Worm (Caenorhabditis elegans) whole organism, early embryonic: ENCODE results near the gene R186.8.

ENCODE experiments used
- B0310.2 ChIP-seq: sonication (generic microtip); optimal IDR thresholded peaks from 2 replicates; lab custom pipeline; 2016; ENCODE audit warnings: mild to moderate bottlenecking, missing genetic modification characterization, missing compliant biosample characterization
- F13C5.2 ChIP-seq: sonication (generic microtip); optimal IDR thresholded peaks from 2 replicates; lab custom pipeline; 2017; ENCODE audit warnings: mild to moderate bottlenecking, missing genetic modification characterization, inconsistent platforms, missing compliant biosample characterization
- aly-1 ChIP-seq: sonication (generic microtip); optimal IDR thresholded peaks from 2 replicates; lab custom pipeline; 2016; ENCODE audit warnings: missing genetic modification characterization, missing compliant biosample characterization
- ama-1 ChIP-seq: fragments of 150-350 bp; optimal IDR thresholded peaks from 2 replicates; lab custom pipeline; 2014
- ceh-13 ChIP-seq: fragments of 200-800 bp; sonication (Bioruptor generic); optimal IDR thresholded peaks from 2 replicates; lab custom pipeline; 2018; ENCODE audit warnings: mild to moderate bottlenecking, missing genetic modification characterization, missing compliant biosample characterization
- ceh-36 ChIP-seq: sonication (generic microtip); optimal IDR thresholded peaks from 2 replicates; lab custom pipeline; 2016; ENCODE audit warnings: missing genetic modification characterization, inconsistent platforms, missing compliant biosample characterization
- ets-7 ChIP-seq: sonication (generic microtip); optimal IDR thresholded peaks from 2 replicates; lab custom pipeline; 2016; ENCODE audit warnings: missing genotype, missing genetic modification characterization, missing compliant biosample characterization
- flt-1 ChIP-seq: fragments of 200-800 bp; sonication (Bioruptor generic); IDR thresholded peaks from 2 replicates; pipeline ENCODE4 v1.3.6; 2022; ENCODE audit warnings: missing genetic modification characterization, missing compliant biosample characterization
- hmbx-1 ChIP-seq: sonication (generic microtip); optimal IDR thresholded peaks from 2 replicates; lab custom pipeline; 2016; ENCODE audit warnings: mild to moderate bottlenecking, missing genetic modification characterization, missing compliant biosample characterization
- hmg-4 ChIP-seq: fragments of 200-800 bp; sonication (Bioruptor generic); optimal IDR thresholded peaks from 2 replicates; lab custom pipeline; 2018; ENCODE audit warnings: mild to moderate bottlenecking, missing genetic modification characterization, missing compliant biosample characterization
- hnd-1 ChIP-seq: sonication (generic microtip); optimal IDR thresholded peaks from 2 replicates; lab custom pipeline; 2016; ENCODE audit warnings: missing genetic modification characterization, missing compliant biosample characterization
- pes-1 ChIP-seq: fragments of 200-800 bp; sonication (Bioruptor generic); IDR thresholded peaks from 2 replicates; pipeline ENCODE4 v1.3.6; 2022; ENCODE audit warnings: missing genetic modification reagents, missing genetic modification characterization, missing compliant biosample characterization
- scrt-1 ChIP-seq: fragments of 200-800 bp; sonication (Bioruptor generic); IDR thresholded peaks from 2 replicates; pipeline ENCODE4 v1.3.6; 2022; ENCODE audit warnings: missing genetic modification characterization, missing compliant biosample characterization
- sea-1 ChIP-seq: fragments of 200-800 bp; sonication (Bioruptor generic); conservative IDR thresholded peaks from 2 replicates; pipeline ENCODE4 v1.3.6; 2022; ENCODE audit warnings: missing genetic modification characterization, missing compliant biosample characterization
- tbx-11 ChIP-seq: fragments of 200-800 bp; sonication (Bioruptor generic); IDR thresholded peaks from 2 replicates; pipeline ENCODE4 v1.3.6; 2022; ENCODE audit warnings: missing genetic modification characterization, missing compliant biosample characterization
- tbx-37 ChIP-seq: fragments of 200-800 bp; sonication (Bioruptor generic); conservative IDR thresholded peaks from 2 replicates; pipeline ENCODE4 v1.3.6; 2022; ENCODE audit warnings: missing genetic modification reagents, missing genetic modification characterization, missing compliant biosample characterization
- tra-4 ChIP-seq: sonication (generic microtip); optimal IDR thresholded peaks from 2 replicates; lab custom pipeline; 2017; ENCODE audit warnings: missing genetic modification characterization, missing compliant biosample characterization

The R186.8 gene

ce11 chrV:13006754-13007153 is 39.0 kb upstream of the R186.8 start:
- TF ChIP-seq hnd-1 (tag; lab: Kevin White, UChicago) (no peak), ceh-36 (tag; lab: Kevin White, UChicago) (no peak), B0310.2 (tag; lab: Kevin White, UChicago) (no peak), ceh-13 (GFP tag; lab: Kevin White, UChicago) (no peak), flt-1 (GFP tag; lab: Robert Waterston, UW) (no peak), ets-7 (no peak), aly-1 (tag; lab: Kevin White, UChicago) (no peak), pes-1 (GFP tag; lab: Robert Waterston, UW) (no peak), sea-1 (GFP tag; lab: Robert Waterston, UW) (no peak), tra-4 (no peak), ama-1 (no peak), scrt-1 (no peak), F13C5.2 (no peak), tbx-11 (GFP tag; lab: Robert Waterston, UW) (no peak), hmg-4 (GFP tag; lab: Kevin White, UChicago) (no peak), tbx-37 (no peak), hmbx-1 (tag; lab: Kevin White, UChicago) (no peak)

DNA sequence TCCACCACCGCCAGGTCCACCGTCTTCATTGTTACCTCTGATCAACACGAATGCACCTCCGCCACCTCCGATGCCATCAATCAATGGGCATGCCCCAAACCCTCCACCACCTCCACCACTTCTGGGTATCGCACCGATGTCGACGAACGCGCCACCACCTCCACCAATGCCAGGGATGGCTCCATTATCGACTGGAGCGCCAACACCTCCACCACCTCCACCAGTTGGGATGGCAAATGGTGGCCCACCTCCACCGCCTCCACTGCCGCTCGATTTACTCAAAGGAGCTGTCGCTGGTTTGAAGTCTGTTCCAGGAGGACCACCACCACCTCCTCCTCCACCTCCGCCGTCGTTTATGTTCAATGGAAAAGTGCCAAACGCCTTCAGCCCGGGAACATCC is 36.6 kb upstream of the R186.8 start:
- no peak for TF ChIP-seq hmg-4 (GFP tag; lab: Kevin White, UChicago)
- no peak for TF ChIP-seq F13C5.2
- TF ChIP-seq aly-1 (tag; lab: Kevin White, UChicago): no peak
- TF ChIP-seq ceh-13 (GFP tag; lab: Kevin White, UChicago): no peak
- TF ChIP-seq hmbx-1 (tag; lab: Kevin White, UChicago): no peak
- no peak for TF ChIP-seq ama-1

DNA sequence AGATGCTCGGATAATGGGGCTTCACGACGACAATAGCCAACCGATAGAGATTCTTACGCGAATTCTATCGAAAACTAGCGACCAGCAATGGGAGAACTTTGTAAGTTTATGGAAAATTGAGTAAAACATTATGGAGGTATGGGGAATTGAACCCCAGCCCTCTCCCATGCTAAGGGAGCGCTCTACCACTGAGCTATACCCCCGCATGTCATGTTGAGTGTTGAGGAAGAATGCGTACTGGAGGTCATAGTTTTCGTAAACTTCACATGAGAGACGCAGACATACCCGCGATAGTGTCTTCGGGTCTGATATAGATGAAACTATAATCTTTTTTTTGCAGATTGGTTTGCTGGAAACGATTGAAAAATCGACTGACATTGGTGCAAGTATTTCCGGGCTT is 35.6 kb upstream of the R186.8 start:
- TF ChIP-seq hmg-4 (GFP tag; lab: Kevin White, UChicago) (peak; percentile 88), tbx-11 (GFP tag; lab: Robert Waterston, UW) (peak; percentile 88), ceh-36 (tag; lab: Kevin White, UChicago) (peak; percentile 84), ets-7 (peak; percentile 86), sea-1 (GFP tag; lab: Robert Waterston, UW) (peak; percentile 89), ama-1 (no peak), hnd-1 (tag; lab: Kevin White, UChicago) (peak; percentile 82), F13C5.2 (peak; percentile 70), scrt-1 (peak; percentile 91), flt-1 (GFP tag; lab: Robert Waterston, UW) (peak; percentile 89), B0310.2 (tag; lab: Kevin White, UChicago) (peak; percentile 86), ceh-13 (GFP tag; lab: Kevin White, UChicago) (peak; percentile 76), hmbx-1 (tag; lab: Kevin White, UChicago) (peak; percentile 68), pes-1 (GFP tag; lab: Robert Waterston, UW) (peak; percentile 92), aly-1 (tag; lab: Kevin White, UChicago) (peak; percentile 88), tra-4 (peak; percentile 8), tbx-37 (peak; percentile 83)

ce11 chrV:13002070-13002469 is 34.3 kb upstream of the R186.8 start, which contains the start of gene inft-2:
Gene inft-2, plus strand, starts transcription at chrV:13002317.
- no peak for TF ChIP-seq aly-1 (tag; lab: Kevin White, UChicago)
- no peak for TF ChIP-seq sea-1 (GFP tag; lab: Robert Waterston, UW)
- TF ChIP-seq ceh-36 (tag; lab: Kevin White, UChicago): no peak
- no peak for TF ChIP-seq F13C5.2

ce11 chrV:13000068-13000467 is 32.3 kb upstream of the R186.8 start:
- TF ChIP-seq tra-4: no peak
- no peak for TF ChIP-seq hmg-4 (GFP tag; lab: Kevin White, UChicago)
- no peak for TF ChIP-seq aly-1 (tag; lab: Kevin White, UChicago)
- TF ChIP-seq scrt-1: no peak
- TF ChIP-seq ama-1: no peak
- no peak for TF ChIP-seq ceh-13 (GFP tag; lab: Kevin White, UChicago)
- no peak for TF ChIP-seq ets-7
- no peak for TF ChIP-seq F13C5.2
- TF ChIP-seq B0310.2 (tag; lab: Kevin White, UChicago): no peak
- TF ChIP-seq sea-1 (GFP tag; lab: Robert Waterston, UW): no peak
- TF ChIP-seq flt-1 (GFP tag; lab: Robert Waterston, UW): no peak
- no peak for TF ChIP-seq pes-1 (GFP tag; lab: Robert Waterston, UW)
- no peak for TF ChIP-seq tbx-11 (GFP tag; lab: Robert Waterston, UW)
- no peak for TF ChIP-seq hnd-1 (tag; lab: Kevin White, UChicago)
- TF ChIP-seq ceh-36 (tag; lab: Kevin White, UChicago): no peak

- TF ChIP-seq hmbx-1 (tag; lab: Kevin White, UChicago): no peak
- TF ChIP-seq tbx-11 (GFP tag; lab: Robert Waterston, UW): no peak
- TF ChIP-seq hnd-1 (tag; lab: Kevin White, UChicago): no peak
- TF ChIP-seq sea-1 (GFP tag; lab: Robert Waterston, UW): no peak
- no peak for TF ChIP-seq ceh-13 (GFP tag; lab: Kevin White, UChicago)
- TF ChIP-seq pes-1 (GFP tag; lab: Robert Waterston, UW): no peak
- no peak for TF ChIP-seq B0310.2 (tag; lab: Kevin White, UChicago)
Measured at ce11 chrV:12999559-12999958, 31.8 kb upstream of the R186.8 start, which contains the start of gene far-4. Gene far-4, minus strand, starts transcription at chrV:12999659.

DNA sequence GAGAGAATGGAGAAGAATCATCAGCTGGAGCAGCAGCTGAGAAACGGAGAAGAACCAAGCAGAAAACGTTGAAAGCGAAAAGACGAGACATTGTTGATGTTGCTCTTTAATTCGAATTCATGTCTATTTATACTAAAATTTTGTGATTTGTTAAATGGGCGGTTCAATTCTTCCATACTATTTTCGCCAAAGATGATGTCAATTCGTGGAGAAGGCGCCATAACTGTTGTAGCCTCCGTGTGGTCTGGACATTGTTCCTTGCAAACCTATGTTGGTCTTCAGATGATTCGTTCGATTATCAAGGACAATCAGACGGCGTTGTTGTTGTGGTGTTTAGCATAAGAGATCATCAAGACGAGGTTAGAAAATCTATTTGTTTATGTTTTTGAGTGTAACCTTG is 29.6 kb upstream of the R186.8 start, which contains the start of gene far-3:
Gene far-3, minus strand, starts transcription at position 101 of the 400 bp plus-strand sequence.
- TF ChIP-seq ama-1 (no peak), tra-4 (no peak), pes-1 (GFP tag; lab: Robert Waterston, UW) (no peak), sea-1 (GFP tag; lab: Robert Waterston, UW) (no peak), B0310.2 (tag; lab: Kevin White, UChicago) (no peak), tbx-37 (no peak), ceh-36 (tag; lab: Kevin White, UChicago) (no peak), F13C5.2 (no peak), tbx-11 (GFP tag; lab: Robert Waterston, UW) (no peak), ets-7 (no peak), hnd-1 (tag; lab: Kevin White, UChicago) (no peak), aly-1 (tag; lab: Kevin White, UChicago) (no peak), hmbx-1 (tag; lab: Kevin White, UChicago) (no peak), ceh-13 (GFP tag; lab: Kevin White, UChicago) (no peak), flt-1 (GFP tag; lab: Robert Waterston, UW) (no peak), hmg-4 (GFP tag; lab: Kevin White, UChicago) (no peak)
